Worm (Caenorhabditis elegans) whole organism, L3 larva: Measurements from ENCODE around the gene F55A4.13.
A peak's percentile ranks its signal among the peaks of the same experiment; 100 is the strongest.

Source experiments
- R02D3.7 ChIP-seq: fragments of 150-350 bp; optimal IDR thresholded peaks from 2 replicates; lab custom pipeline; 2014; ENCODE audit warnings: missing biosample characterization, missing genetic modification characterization
- ZK546.5 ChIP-seq: sonication (generic microtip); optimal IDR thresholded peaks from 2 replicates; lab custom pipeline; 2017; ENCODE audit warnings: missing biosample characterization, missing genetic modification characterization
- aly-2 ChIP-seq: fragments of 150-350 bp; optimal IDR thresholded peaks from 2 replicates; lab custom pipeline; 2014; ENCODE audit warnings: missing biosample characterization, missing genetic modification characterization
- ama-1 ChIP-seq: fragments of 150-350 bp; optimal IDR thresholded peaks from 2 replicates; lab custom pipeline; 2018
- ceh-16 ChIP-seq: sonication (generic microtip); optimal IDR thresholded peaks from 2 replicates; lab custom pipeline; 2017; ENCODE audit warnings: missing biosample characterization, missing genetic modification characterization
- ceh-28 ChIP-seq: fragments of 150-350 bp; optimal IDR thresholded peaks from 2 replicates; lab custom pipeline; 2014; ENCODE audit warnings: missing biosample characterization, missing genetic modification reagents, missing genetic modification characterization
- ceh-82 ChIP-seq: fragments of 150-350 bp; optimal IDR thresholded peaks from 2 replicates; lab custom pipeline; 2014; ENCODE audit warnings: missing biosample characterization, missing genetic modification characterization
- ceh-9 ChIP-seq: sonication (generic microtip); optimal IDR thresholded peaks from 2 replicates; lab custom pipeline; 2018; ENCODE audit warnings: missing biosample characterization, missing genetic modification characterization
- daf-12 ChIP-seq: fragments of 150-350 bp; optimal IDR thresholded peaks from 2 replicates; lab custom pipeline; 2014; ENCODE audit warnings: missing biosample characterization, missing genetic modification reagents, missing genetic modification characterization
- egl-27 ChIP-seq: sonication (generic microtip); optimal IDR thresholded peaks from 4 replicates; lab custom pipeline; 2017; ENCODE audit warnings: missing biosample characterization, missing genetic modification reagents, missing genetic modification characterization
- elt-1 ChIP-seq: fragments of 150-350 bp; optimal IDR thresholded peaks from 2 replicates; lab custom pipeline; 2014; ENCODE audit warnings: missing biosample characterization, missing genetic modification characterization
- elt-2 ChIP-seq: sonication (generic microtip); optimal IDR thresholded peaks from 2 replicates; lab custom pipeline; 2016; ENCODE audit warnings: missing genetic modification reagents, mild to moderate bottlenecking, missing genetic modification characterization, missing compliant biosample characterization
- elt-3 ChIP-seq, 3 experiments: fragments of 150-350 bp in 1 of 3; sonication (generic microtip) in 2 of 3; optimal IDR thresholded peaks; 2 replicates in 2 of 3; 4 replicates in 1 of 3; lab custom pipeline; 2014 to 2017; ENCODE audit warnings: missing biosample characterization in 3 of 3, missing genetic modification characterization in 3 of 3
- eor-1 ChIP-seq, 2 experiments: fragments of 150-350 bp; optimal IDR thresholded peaks; 2 replicates each; lab custom pipeline; 2014 to 2018; ENCODE audit warnings: missing biosample characterization in 2 of 2, missing genetic modification characterization in 2 of 2
- fkh-10 ChIP-seq: sonication (generic microtip); optimal IDR thresholded peaks from 2 replicates; lab custom pipeline; 2017; ENCODE audit warnings: missing biosample characterization, missing genetic modification reagents, missing genetic modification characterization
- fkh-2 ChIP-seq: fragments of 150-350 bp; optimal IDR thresholded peaks from 2 replicates; lab custom pipeline; 2014; ENCODE audit warnings: missing biosample characterization, missing genetic modification reagents, missing genetic modification characterization
- fos-1 ChIP-seq: fragments of 150-350 bp; optimal IDR thresholded peaks from 2 replicates; lab custom pipeline; 2014; ENCODE audit warnings: missing biosample characterization, missing genetic modification characterization
- hmg-11 ChIP-seq: sonication (generic microtip); optimal IDR thresholded peaks from 2 replicates; lab custom pipeline; 2016; ENCODE audit warnings: missing genetic modification characterization, missing compliant biosample characterization
- jun-1 ChIP-seq: fragments of 150-350 bp; optimal IDR thresholded peaks from 2 replicates; lab custom pipeline; 2014; ENCODE audit warnings: missing biosample characterization, missing genetic modification reagents, missing genetic modification characterization
- lin-15B ChIP-seq: fragments of 150-350 bp; optimal IDR thresholded peaks from 2 replicates; lab custom pipeline; 2014; ENCODE audit warnings: missing biosample characterization, missing genetic modification characterization
- lsy-12 ChIP-seq: sonication (generic microtip); optimal IDR thresholded peaks from 2 replicates; lab custom pipeline; 2016; ENCODE audit warnings: mild to moderate bottlenecking, missing genetic modification characterization, missing compliant biosample characterization
- mdl-1 ChIP-seq: fragments of 150-350 bp; optimal IDR thresholded peaks from 2 replicates; lab custom pipeline; 2014; ENCODE audit warnings: missing biosample characterization, missing genetic modification characterization
- mml-1 ChIP-seq: fragments of 150-350 bp; sonication (generic microtip); optimal IDR thresholded peaks from 3 replicates; lab custom pipeline; 2014; ENCODE audit warnings: missing biosample characterization, missing genetic modification characterization
- nfya-1 ChIP-seq: sonication (generic microtip); optimal IDR thresholded peaks from 2 replicates; lab custom pipeline; 2017; ENCODE audit warnings: missing genetic modification characterization, mild to moderate bottlenecking, missing compliant biosample characterization, antibody characterized with exemption, moderate library complexity; ENCODE audit not compliant: insufficient read depth
- nhr-11 ChIP-seq: fragments of 150-350 bp; optimal IDR thresholded peaks from 2 replicates; lab custom pipeline; 2014; ENCODE audit warnings: missing biosample characterization, missing genetic modification characterization
- nhr-237 ChIP-seq: fragments of 150-350 bp; optimal IDR thresholded peaks from 2 replicates; lab custom pipeline; 2014; ENCODE audit warnings: missing biosample characterization, missing genetic modification characterization
- nhr-25 ChIP-seq: sonication (generic microtip); optimal IDR thresholded peaks from 2 replicates; lab custom pipeline; 2017; ENCODE audit warnings: missing biosample characterization, missing genetic modification characterization
- nhr-43 ChIP-seq: sonication (generic microtip); optimal IDR thresholded peaks from 2 replicates; lab custom pipeline; 2016; ENCODE audit warnings: mild to moderate bottlenecking, missing genetic modification characterization, missing compliant biosample characterization; ENCODE audit not compliant: poor library complexity, severe bottlenecking
- nhr-67 ChIP-seq: fragments of 150-350 bp; optimal IDR thresholded peaks from 2 replicates; lab custom pipeline; 2014; ENCODE audit warnings: missing biosample characterization, missing genetic modification characterization
- nhr-76 ChIP-seq: fragments of 150-350 bp; sonication (generic microtip); optimal IDR thresholded peaks from 5 replicates; lab custom pipeline; 2014; ENCODE audit warnings: missing biosample characterization, missing genetic modification characterization
- nhr-77 ChIP-seq: fragments of 150-350 bp; optimal IDR thresholded peaks from 2 replicates; lab custom pipeline; 2014; ENCODE audit warnings: missing biosample characterization, missing genetic modification characterization
- pha-4 ChIP-seq: fragments of 150-350 bp; optimal IDR thresholded peaks from 2 replicates; lab custom pipeline; 2014; ENCODE audit warnings: missing biosample characterization, missing genetic modification reagents, missing genetic modification characterization
- pqm-1 ChIP-seq: fragments of 150-350 bp; optimal IDR thresholded peaks from 2 replicates; lab custom pipeline; 2017; ENCODE audit warnings: missing biosample characterization, missing genetic modification characterization, inconsistent platforms
- sea-2 ChIP-seq: fragments of 150-350 bp; sonication (generic microtip); optimal IDR thresholded peaks from 4 replicates; lab custom pipeline; 2014; ENCODE audit warnings: missing biosample characterization, missing genetic modification reagents, missing genetic modification characterization
- skn-1 ChIP-seq: fragments of 150-350 bp; optimal IDR thresholded peaks from 2 replicates; lab custom pipeline; 2014; ENCODE audit warnings: missing biosample characterization, missing genetic modification characterization
- snpc-4 ChIP-seq: fragments of 150-350 bp; optimal IDR thresholded peaks from 2 replicates; lab custom pipeline; 2014; ENCODE audit warnings: missing biosample characterization, missing genetic modification characterization
- tbx-2 ChIP-seq: sonication (generic microtip); optimal IDR thresholded peaks from 2 replicates; lab custom pipeline; 2016; ENCODE audit warnings: mild to moderate bottlenecking, missing genetic modification characterization, missing compliant biosample characterization
- unc-39 ChIP-seq: sonication (generic microtip); optimal IDR thresholded peaks from 4 replicates; lab custom pipeline; 2017; ENCODE audit warnings: missing biosample characterization, missing genetic modification characterization
- zag-1 ChIP-seq: fragments of 150-350 bp; optimal IDR thresholded peaks from 2 replicates; lab custom pipeline; 2014; ENCODE audit warnings: missing biosample characterization, missing genetic modification characterization
- ztf-11 ChIP-seq: fragments of 150-350 bp; optimal IDR thresholded peaks from 2 replicates; lab custom pipeline; 2014; ENCODE audit warnings: missing biosample characterization, missing genetic modification characterization
- ztf-4 ChIP-seq: fragments of 150-350 bp; optimal IDR thresholded peaks from 2 replicates; lab custom pipeline; 2014; ENCODE audit warnings: missing biosample characterization, missing genetic modification characterization

Gene F55A4.13

DNA sequence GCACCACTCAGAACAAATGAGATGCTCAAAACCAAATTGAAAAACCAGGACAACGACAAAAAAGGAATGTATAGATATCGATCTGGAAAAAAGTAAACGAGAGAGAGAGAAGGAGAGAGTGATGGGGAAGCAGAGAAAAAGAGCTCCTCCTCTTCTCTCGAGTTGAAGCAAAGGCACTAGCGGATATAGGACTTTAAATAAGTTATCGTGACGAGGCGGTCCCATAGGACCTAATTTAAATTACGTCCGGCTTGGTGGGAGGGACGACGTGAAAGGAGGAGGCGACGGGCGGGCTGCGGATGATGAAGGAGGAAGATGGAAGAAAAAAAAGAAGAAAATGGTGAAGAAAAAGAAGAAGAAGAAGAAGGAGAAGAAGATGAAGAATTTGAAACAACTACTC is 1.2 kb upstream of the F55A4.13 start:
- peak; percentile 27 for TF ChIP-seq zag-1 (tag; lab: Kevin White, UChicago)
- TF ChIP-seq nhr-11 (tag; lab: Kevin White, UChicago): no peak
- TF ChIP-seq mml-1 (tag; lab: Kevin White, UChicago): no peak
- TF ChIP-seq ztf-11 (tag; lab: Kevin White, UChicago): no peak
- no peak for TF ChIP-seq nhr-43 (tag; lab: Kevin White, UChicago)
- TF ChIP-seq fkh-10 (GFP tag; lab: Kevin White, UChicago): peak; percentile 5
- peak; percentile 42 for TF ChIP-seq nfya-1
- peak; percentile 50 for TF ChIP-seq hmg-11 (tag; lab: Kevin White, UChicago)
- TF ChIP-seq, all 47 proteins: peak for 4

DNA sequence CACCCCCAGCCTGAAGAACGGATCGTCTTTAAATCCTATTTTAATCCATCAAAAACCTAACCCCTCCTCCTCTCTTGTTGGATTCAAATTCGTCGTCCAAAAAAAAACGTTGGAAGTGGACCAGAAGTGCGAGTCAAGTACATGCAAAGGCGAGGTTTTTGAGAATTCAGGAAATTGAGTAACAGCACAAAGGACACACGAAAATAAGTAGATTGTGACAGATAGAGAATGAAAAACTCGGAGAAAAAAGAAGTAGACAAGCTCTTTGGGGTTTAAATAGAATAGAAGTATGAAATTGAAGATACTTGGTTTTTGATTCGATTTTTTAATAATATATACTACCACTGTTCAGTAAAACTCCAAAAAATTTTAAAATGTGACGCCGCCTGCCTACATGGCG is 2.6 kb downstream of the F55A4.13 start:
- TF ChIP-seq fkh-10 (GFP tag; lab: Kevin White, UChicago) (peak; percentile 74), nfya-1 (no peak)

DNA sequence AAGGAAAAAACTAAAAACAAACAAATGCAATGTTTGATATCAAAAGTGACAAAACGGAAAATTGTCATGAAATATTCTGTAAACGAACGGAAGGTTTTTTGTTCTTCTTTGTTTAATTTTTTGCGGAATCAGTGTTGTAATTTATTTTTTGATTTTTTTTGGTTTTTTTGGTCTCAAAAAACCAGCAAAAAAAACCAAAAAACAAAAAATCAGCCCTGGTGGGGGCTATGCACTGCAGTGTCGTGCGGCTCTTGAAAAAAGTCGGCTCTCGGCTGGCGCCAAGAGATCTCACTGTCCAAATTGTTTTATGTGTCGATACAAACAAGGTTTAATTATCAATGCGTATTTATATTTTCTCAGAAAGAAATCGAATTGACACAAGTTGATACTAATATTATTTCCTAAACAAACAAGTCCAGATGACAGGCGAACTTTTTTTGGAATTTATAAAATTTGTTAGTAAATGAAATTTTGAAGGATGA is 4.9 kb downstream of the F55A4.13 start:
- peak; percentile 50 for TF ChIP-seq elt-2 (tag; lab: Kevin White, UChicago)
- TF ChIP-seq fos-1 (tag; lab: Kevin White, UChicago): no peak
- peak; percentile 95 for TF ChIP-seq ama-1 (lab: Kevin White, UChicago)
- TF ChIP-seq elt-3 (tag; optimal IDR thresholded peaks at IDR 0.05; lab: Kevin White, UChicago): no peak
- TF ChIP-seq pha-4 (tag; lab: Kevin White, UChicago): peak; percentile 46
- TF ChIP-seq eor-1 (tag; optimal IDR thresholded peaks at IDR 0.05; lab: Kevin White, UChicago): no peak
- TF ChIP-seq pqm-1 (tag; lab: Kevin White, UChicago): no peak
- no peak for TF ChIP-seq unc-39 (tag; lab: Kevin White, UChicago)
- TF ChIP-seq ztf-11 (tag; lab: Kevin White, UChicago): no peak
- TF ChIP-seq hmg-11 (tag; lab: Kevin White, UChicago): no peak
- TF ChIP-seq lsy-12 (tag; lab: Kevin White, UChicago): no peak
- TF ChIP-seq ceh-16 (tag; lab: Kevin White, UChicago): no peak
- TF ChIP-seq daf-12: no peak
- TF ChIP-seq nhr-76: no peak
- TF ChIP-seq fkh-2 (tag; lab: Kevin White, UChicago): no peak
- TF ChIP-seq, all 47 proteins: peak for 3

DNA sequence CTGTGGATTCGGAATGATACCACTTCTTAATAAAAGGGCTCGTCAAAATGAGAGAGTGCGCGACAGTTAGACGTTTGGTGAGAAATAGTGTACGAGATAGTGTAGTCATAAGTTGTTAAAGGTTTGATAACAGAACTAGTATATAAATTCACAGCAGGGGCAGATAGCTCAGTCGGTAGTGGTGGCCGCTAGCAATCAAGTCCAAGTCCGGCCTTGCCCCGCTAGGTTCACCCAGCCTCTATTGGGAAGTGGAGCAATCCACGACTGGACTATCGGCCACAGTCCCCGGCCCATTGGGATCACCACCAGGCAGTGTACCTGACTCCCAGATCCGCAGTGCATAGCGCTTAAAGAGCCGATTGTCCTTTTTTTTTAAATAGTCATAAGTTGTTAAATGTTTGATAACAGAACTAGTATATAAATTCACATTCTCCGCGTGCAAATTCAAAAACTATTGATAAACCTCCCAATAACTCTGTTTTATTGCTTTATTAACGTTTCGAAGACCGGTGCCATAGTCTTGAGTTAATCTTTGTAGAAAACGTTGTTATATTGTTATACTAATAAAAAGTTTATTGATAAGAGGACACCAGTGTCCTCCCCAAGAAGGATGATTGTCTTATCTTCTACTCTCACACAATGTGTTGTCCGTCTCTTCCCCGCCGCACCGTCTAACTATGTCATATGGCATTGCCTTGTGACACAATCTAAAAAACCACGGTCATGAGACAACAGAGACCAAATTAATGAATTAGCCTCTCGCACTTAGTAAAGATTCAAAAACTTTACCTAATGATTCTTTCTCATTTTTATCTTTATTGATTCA is 6.5 kb downstream of the F55A4.13 start:
- TF ChIP-seq nhr-76 (no peak), pha-4 (tag; lab: Kevin White, UChicago) (peak; percentile 51), lsy-12 (tag; lab: Kevin White, UChicago) (peak; percentile 14), unc-39 (tag; lab: Kevin White, UChicago) (no peak), mml-1 (tag; lab: Kevin White, UChicago) (no peak), elt-2 (tag; lab: Kevin White, UChicago) (peak; percentile 95), nhr-77 (tag; lab: Kevin White, UChicago) (no peak), nfya-1 (no peak), sea-2 (no peak), lin-15B (tag; lab: Kevin White, UChicago) (no peak), nhr-25 (tag; lab: Kevin White, UChicago) (peak; percentile 41), R02D3.7 (tag; lab: Kevin White, UChicago) (no peak), ceh-28 (tag; lab: Kevin White, UChicago) (no peak), nhr-43 (tag; lab: Kevin White, UChicago) (peak; percentile 70), nhr-67 (tag; lab: Kevin White, UChicago) (no peak), fkh-2 (tag; lab: Kevin White, UChicago) (no peak), fos-1 (tag; lab: Kevin White, UChicago) (no peak), ztf-4 (peak; percentile 43), nhr-11 (tag; lab: Kevin White, UChicago) (no peak), ZK546.5 (tag; lab: Kevin White, UChicago) (no peak), ceh-16 (tag; lab: Kevin White, UChicago) (no peak), ztf-11 (tag; lab: Kevin White, UChicago) (no peak), zag-1 (tag; lab: Kevin White, UChicago) (no peak), jun-1 (tag; lab: Kevin White, UChicago) (peak; percentile 33), fkh-10 (GFP tag; lab: Kevin White, UChicago) (no peak), aly-2 (tag; lab: Kevin White, UChicago) (no peak), nhr-237 (tag; lab: Kevin White, UChicago) (no peak), ceh-9 (tag; lab: Kevin White, UChicago) (no peak), egl-27 (tag; lab: Kevin White, UChicago) (no peak), tbx-2 (tag; lab: Kevin White, UChicago) (no peak), elt-3 (tag; optimal IDR thresholded peaks at IDR 0.05; lab: Kevin White, UChicago) (peak in 1 of 3 experiments; percentile 36), mdl-1 (tag; lab: Kevin White, UChicago) (no peak), hmg-11 (tag; lab: Kevin White, UChicago) (no peak), ceh-82 (tag; lab: Kevin White, UChicago) (no peak), elt-1 (no peak), pqm-1 (tag; lab: Kevin White, UChicago) (peak; percentile 60), daf-12 (no peak), ama-1 (lab: Kevin White, UChicago) (peak; percentile 64), eor-1 (tag; optimal IDR thresholded peaks at IDR 0.05; lab: Kevin White, UChicago) (no peak), skn-1 (no peak), snpc-4 (tag; lab: Kevin White, UChicago) (peak; percentile 22)
